Fruit fly (Drosophila melanogaster) whole organism: ENCODE results near the gene CG17207.

ENCODE experiments used
- CG8478 ChIP-seq: fragments of >200 bp; optimal IDR thresholded peaks from 2 replicates; lab custom pipeline; 2018; ENCODE audit warnings: inconsistent platforms
- Dll ChIP-seq: fragments of >200 bp; optimal IDR thresholded peaks from 2 replicates; lab custom pipeline; 2017
- EcR ChIP-seq, 2 experiments: fragments of >200 bp; optimal IDR thresholded peaks; 2 replicates each; lab custom pipeline; 2017; ENCODE audit warnings: missing biosample characterization in 2 of 2, missing genetic modification characterization in 2 of 2, missing genetic modification reagents in 2 of 2
- pan ChIP-seq: fragments of >200 bp; optimal IDR thresholded peaks from 2 replicates; lab custom pipeline; 2017
- psq ChIP-seq: fragments of >200 bp; optimal IDR thresholded peaks from 2 replicates; lab custom pipeline; 2017
- usp ChIP-seq: fragments of >200 bp; optimal IDR thresholded peaks from 2 replicates; lab custom pipeline; 2017; ENCODE audit warnings: missing biosample characterization, missing genetic modification characterization, mixed read lengths

dm6 chr3R:12439401-12440143 lies 633 bp upstream of the CG17207 start, which contains the start of gene Desat1:
- no peak for TF ChIP-seq psq (lab: Kevin White, UChicago)
- TF ChIP-seq pan (lab: Kevin White, UChicago) = no peak
- TF ChIP-seq CG8478 = no peak
- no peak for TF ChIP-seq usp (GFP tag; lab: Kevin White, UChicago)
- TF ChIP-seq Dll (lab: Kevin White, UChicago) = no peak
- TF ChIP-seq EcR (GFP tag; optimal IDR thresholded peaks at IDR 0.05; lab: Kevin White, UChicago) = no peak
